Fruit fly (Drosophila melanogaster) whole organism, embryonic: ENCODE measurements around the gene Fbp2.
A peak's percentile ranks its signal among the peaks of the same experiment; 100 is the strongest.

Experiments used
- Atf-2 ChIP-seq: fragments of 200-800 bp; sonication (Bioruptor generic); optimal IDR thresholded peaks from 2 replicates; lab custom pipeline; 2016; ENCODE audit warnings: missing biosample characterization, missing genetic modification characterization
- CG10209 ChIP-seq: fragments of 200-800 bp; sonication (Bioruptor generic); optimal IDR thresholded peaks from 3 replicates; lab custom pipeline; 2017; ENCODE audit warnings: missing biosample characterization, mild to moderate bottlenecking, missing genetic modification characterization, missing genetic modification reagents
- CG10431 ChIP-seq: fragments of 200-800 bp; sonication (Bioruptor generic); optimal IDR thresholded peaks from 3 replicates; lab custom pipeline; 2018; ENCODE audit warnings: missing biosample characterization, mild to moderate bottlenecking, missing genetic modification characterization
- CG10543 ChIP-seq: fragments of 200-800 bp; sonication (Bioruptor generic); optimal IDR thresholded peaks from 3 replicates; lab custom pipeline; 2017; ENCODE audit warnings: missing biosample characterization, mild to moderate bottlenecking, missing genetic modification characterization, moderate library complexity
- CG10979 ChIP-seq: fragments of 200-800 bp; sonication (Bioruptor generic); optimal IDR thresholded peaks from 2 replicates; lab custom pipeline; 2018; ENCODE audit warnings: missing biosample characterization, mild to moderate bottlenecking, missing genetic modification characterization, moderate library complexity
- CG11695 ChIP-seq: fragments of 200-800 bp; sonication (Bioruptor generic); IDR thresholded peaks from 3 replicates; pipeline ENCODE4 v1.3.6; 2022; ENCODE audit warnings: missing biosample characterization, missing genetic modification characterization
- CG12104 ChIP-seq: fragments of 200-800 bp; sonication (Bioruptor generic); optimal IDR thresholded peaks from 3 replicates; lab custom pipeline; 2016; ENCODE audit warnings: missing biosample characterization, missing genetic modification characterization
- CG15011 ChIP-seq: fragments of 200-800 bp; sonication (Bioruptor generic); optimal IDR thresholded peaks from 3 replicates; lab custom pipeline; 2018; ENCODE audit warnings: missing biosample characterization, mild to moderate bottlenecking, missing genetic modification characterization
- CG16779 ChIP-seq: fragments of 200-800 bp; sonication (Bioruptor generic); IDR thresholded peaks from 2 replicates; pipeline ENCODE4 v1.3.6; 2022; ENCODE audit warnings: missing biosample characterization, missing genetic modification characterization
- CG16863 ChIP-seq: fragments of 200-800 bp; sonication (Bioruptor generic); optimal IDR thresholded peaks from 3 replicates; lab custom pipeline; 2016; ENCODE audit warnings: missing biosample characterization, missing genetic modification characterization
- CG17361 ChIP-seq: fragments of 200-800 bp; sonication (Bioruptor generic); IDR thresholded peaks from 3 replicates; pipeline ENCODE4 v1.3.6; 2022; ENCODE audit warnings: missing biosample characterization, missing genetic modification characterization
- CG1832 ChIP-seq: fragments of 200-800 bp; sonication (Bioruptor generic); optimal IDR thresholded peaks from 2 replicates; lab custom pipeline; 2017; ENCODE audit warnings: missing biosample characterization, mild to moderate bottlenecking, missing genetic modification characterization, inconsistent platforms
- CG2889 ChIP-seq: fragments of 200-800 bp; sonication (Bioruptor generic); IDR thresholded peaks from 3 replicates; pipeline ENCODE4 v1.3.6; 2022; ENCODE audit warnings: missing biosample characterization, missing genetic modification characterization
- CG3407 ChIP-seq: fragments of 200-800 bp; sonication (Bioruptor generic); optimal IDR thresholded peaks from 2 replicates; lab custom pipeline; 2018; ENCODE audit warnings: missing biosample characterization, mild to moderate bottlenecking, missing genetic modification characterization
- CG3838 ChIP-seq: fragments of 200-800 bp; sonication (Bioruptor generic); optimal IDR thresholded peaks from 3 replicates; lab custom pipeline; 2016; ENCODE audit warnings: missing biosample characterization, missing genetic modification characterization
- CG4282 ChIP-seq: fragments of 200-800 bp; sonication (Bioruptor generic); optimal IDR thresholded peaks from 2 replicates; lab custom pipeline; 2016; ENCODE audit warnings: missing biosample characterization, missing genetic modification characterization
- CG4617 ChIP-seq: fragments of 200-800 bp; sonication (Bioruptor generic); optimal IDR thresholded peaks from 3 replicates; lab custom pipeline; 2016; ENCODE audit warnings: missing biosample characterization, missing genetic modification characterization, borderline replicate concordance
- CG6175 ChIP-seq: fragments of 200-800 bp; sonication (Bioruptor generic); IDR thresholded peaks from 3 replicates; pipeline ENCODE4 v1.3.6; 2022; ENCODE audit warnings: missing biosample characterization, missing genetic modification characterization
- CG6765 ChIP-seq: fragments of 200-800 bp; sonication (Bioruptor generic); optimal IDR thresholded peaks from 3 replicates; lab custom pipeline; 2017; ENCODE audit warnings: missing biosample characterization, mild to moderate bottlenecking, missing genetic modification characterization
- CG7271 ChIP-seq: fragments of 200-800 bp; sonication (Bioruptor generic); optimal IDR thresholded peaks from 2 replicates; lab custom pipeline; 2018; ENCODE audit warnings: missing biosample characterization, mild to moderate bottlenecking, missing genetic modification characterization, moderate library complexity
- CG7963 ChIP-seq: fragments of 200-800 bp; sonication (Bioruptor generic); IDR thresholded peaks from 3 replicates; pipeline ENCODE4 v1.3.6; 2022; ENCODE audit warnings: missing biosample characterization, missing genetic modification characterization; ENCODE audit not compliant: partially characterized antibody
- CG8290 ChIP-seq, 3 experiments: fragments of 200-800 bp; sonication (Bioruptor generic); optimal IDR thresholded peaks; 2 replicates each; lab custom pipeline; 2016 to 2019; ENCODE audit warnings: missing biosample characterization in 3 of 3, missing genetic modification characterization in 3 of 3, mild to moderate bottlenecking in 2 of 3, moderate library complexity in 1 of 3
- CG9727 ChIP-seq: fragments of 200-800 bp; sonication (Bioruptor generic); optimal IDR thresholded peaks from 3 replicates; lab custom pipeline; 2017; ENCODE audit warnings: missing biosample characterization, mild to moderate bottlenecking, missing genetic modification characterization
- Camta ChIP-seq: fragments of 200-800 bp; sonication (Bioruptor generic); optimal IDR thresholded peaks from 2 replicates; lab custom pipeline; 2016; ENCODE audit warnings: missing biosample characterization, missing genetic modification characterization
- Chrac-16 ChIP-seq: fragments of 200-800 bp; sonication (Bioruptor generic); optimal IDR thresholded peaks from 3 replicates; lab custom pipeline; 2016; ENCODE audit warnings: missing biosample characterization, missing genetic modification characterization
- D ChIP-seq, 2 experiments: fragments of 200-800 bp in 1 of 2; fragments of >200 bp in 1 of 2; sonication (Bioruptor generic) in 1 of 2; optimal IDR thresholded peaks; 2 replicates in 1 of 2; 3 replicates in 1 of 2; lab custom pipeline; 2017; ENCODE audit warnings: mild to moderate bottlenecking in 1 of 2, missing biosample characterization in 1 of 2, missing genetic modification characterization in 1 of 2, missing genetic modification reagents in 1 of 2
- Lpt ChIP-seq: fragments of >200 bp; optimal IDR thresholded peaks from 2 replicates; lab custom pipeline; 2018; ENCODE audit warnings: missing biosample characterization, missing genetic modification characterization
- NK7.1 ChIP-seq: fragments of 200-800 bp; sonication (Bioruptor generic); optimal IDR thresholded peaks from 3 replicates; lab custom pipeline; 2016; ENCODE audit warnings: missing biosample characterization, missing genetic modification characterization
- Tbp ChIP-seq: fragments of >200 bp; optimal IDR thresholded peaks from 2 replicates; lab custom pipeline; 2018; ENCODE audit warnings: missing biosample characterization, missing genetic modification characterization
- ara ChIP-seq: fragments of 200-800 bp; sonication (Bioruptor generic); IDR thresholded peaks from 2 replicates; pipeline ENCODE4 v1.3.6; 2022; ENCODE audit warnings: missing biosample characterization, missing genetic modification characterization
- bcd ChIP-seq: fragments of 200-800 bp; sonication (Bioruptor generic); optimal IDR thresholded peaks from 2 replicates; lab custom pipeline; 2017; ENCODE audit warnings: missing biosample characterization, mild to moderate bottlenecking, missing genetic modification characterization
- cg ChIP-seq: fragments of 200-800 bp; sonication (Bioruptor generic); optimal IDR thresholded peaks from 3 replicates; lab custom pipeline; 2019; ENCODE audit warnings: missing biosample characterization, mild to moderate bottlenecking, missing genetic modification characterization, moderate library complexity
- chm ChIP-seq: fragments of 200-800 bp; sonication (Bioruptor generic); IDR thresholded peaks from 2 replicates; pipeline ENCODE4 v1.3.6; 2022; ENCODE audit warnings: missing biosample characterization, missing genetic modification characterization
- ci ChIP-seq: fragments of 200-800 bp; sonication (Bioruptor generic); IDR thresholded peaks from 3 replicates; pipeline ENCODE4 v1.3.6; 2022; ENCODE audit warnings: missing biosample characterization, missing genetic modification characterization
- crp ChIP-seq, 2 experiments: fragments of 200-800 bp; sonication (Bioruptor generic); optimal IDR thresholded peaks; 2 replicates in 1 of 2; 3 replicates in 1 of 2; lab custom pipeline; 2017; ENCODE audit warnings: missing biosample characterization in 2 of 2, missing genetic modification characterization in 2 of 2, mild to moderate bottlenecking in 1 of 2, moderate library complexity in 1 of 2
- dati ChIP-seq: fragments of 200-800 bp; sonication (Bioruptor generic); IDR thresholded peaks from 2 replicates; pipeline ENCODE4 v1.3.6; 2022; ENCODE audit warnings: missing biosample characterization, missing genetic modification characterization
- dpn ChIP-seq, 2 experiments: fragments of 200-800 bp; sonication (Bioruptor generic); optimal IDR thresholded peaks; 3 replicates each; lab custom pipeline; 2016; ENCODE audit warnings: missing biosample characterization in 2 of 2, missing genetic modification characterization in 2 of 2
- fd3F ChIP-seq: fragments of 200-800 bp; sonication (Bioruptor generic); optimal IDR thresholded peaks from 2 replicates; lab custom pipeline; 2018; ENCODE audit warnings: missing biosample characterization, mild to moderate bottlenecking, missing genetic modification characterization, moderate library complexity
- fd96Cb ChIP-seq: fragments of 200-800 bp; sonication (Bioruptor generic); optimal IDR thresholded peaks from 2 replicates; lab custom pipeline; 2018; ENCODE audit warnings: missing biosample characterization, mild to moderate bottlenecking, missing genetic modification characterization, moderate library complexity
- gcm ChIP-seq: fragments of 200-800 bp; sonication (Bioruptor generic); optimal IDR thresholded peaks from 2 replicates; lab custom pipeline; 2019; ENCODE audit warnings: missing biosample characterization, mild to moderate bottlenecking, missing genetic modification characterization, moderate library complexity
- gcm2 ChIP-seq: fragments of 200-800 bp; sonication (Bioruptor generic); optimal IDR thresholded peaks from 2 replicates; lab custom pipeline; 2016; ENCODE audit warnings: missing biosample characterization, missing genetic modification characterization
- gfzf ChIP-seq: fragments of 200-800 bp; sonication (Bioruptor generic); optimal IDR thresholded peaks from 2 replicates; lab custom pipeline; 2016; ENCODE audit warnings: missing biosample characterization, mild to moderate bottlenecking, missing genetic modification characterization, moderate library complexity
- grau ChIP-seq: fragments of 200-800 bp; optimal IDR thresholded peaks from 3 replicates; lab custom pipeline; 2019; ENCODE audit warnings: missing biosample characterization, mild to moderate bottlenecking, missing genetic modification characterization, moderate library complexity
- gsb ChIP-seq: fragments of 200-800 bp; sonication (Bioruptor generic); IDR thresholded peaks from 2 replicates; pipeline ENCODE4 v1.3.6; 2022; ENCODE audit warnings: missing biosample characterization, missing genetic modification characterization
- jing ChIP-seq: fragments of 200-800 bp; sonication (Bioruptor generic); optimal IDR thresholded peaks from 2 replicates; lab custom pipeline; 2018; ENCODE audit warnings: missing biosample characterization, mild to moderate bottlenecking, missing genetic modification characterization
- pho ChIP-seq: fragments of 200-800 bp; sonication (Bioruptor generic); optimal IDR thresholded peaks from 2 replicates; lab custom pipeline; 2016; ENCODE audit warnings: missing biosample characterization, missing genetic modification characterization
- tll ChIP-seq, 2 experiments: fragments of 200-800 bp in 1 of 2; fragments of >200 bp in 1 of 2; sonication (Bioruptor generic) in 1 of 2; optimal IDR thresholded peaks; 2 replicates each; lab custom pipeline; 2017 to 2019; ENCODE audit warnings: missing biosample characterization in 2 of 2, missing genetic modification characterization in 2 of 2, mild to moderate bottlenecking in 1 of 2, moderate library complexity in 1 of 2
- wor ChIP-seq: fragments of 200-800 bp; sonication (Bioruptor generic); IDR thresholded peaks from 2 replicates; pipeline ENCODE4 v1.3.6; 2022; ENCODE audit warnings: missing biosample characterization, missing genetic modification characterization

The Fbp2 gene

dm6 chr2L:9388013-9388605 is 38.5 kb upstream of the Fbp2 start (continued):
- no peak for TF ChIP-seq CG1832 (GFP tag; lab: Kevin White, UChicago)
- TF ChIP-seq D (optimal IDR thresholded peaks at IDR 0.05; lab: Kevin White, UChicago) = no peak
- TF ChIP-seq D (GFP tag; optimal IDR thresholded peaks at IDR 0.05; lab: Kevin White, UChicago) = no peak
- TF ChIP-seq crp (GFP tag; optimal IDR thresholded peaks at IDR 0.05; lab: Kevin White, UChicago) = peak in 1 of 2 experiments; percentile 14
- peak; percentile 61; the same call in 2 of the 3 replicates for TF ChIP-seq CG11695 (GFP tag; lab: Robert Waterston, UW)
- peak; percentile 25 for TF ChIP-seq CG12104 (GFP tag; lab: Kevin White, UChicago)
- peak; percentile 31 for TF ChIP-seq fd96Cb (tag; lab: Kevin White, UChicago)
- peak; percentile 50 for TF ChIP-seq Atf-2
- no peak for TF ChIP-seq CG10979 (tag; lab: Kevin White, UChicago)
- TF ChIP-seq ara (GFP tag; lab: Robert Waterston, UW) = 0 out of 2 replicates have a peak, but pooled peaks have one; percentile 16
- peak; percentile 57 for TF ChIP-seq CG9727 (GFP tag; lab: Kevin White, UChicago)
- TF ChIP-seq CG4282 (GFP tag; lab: Kevin White, UChicago) = peak; percentile 44
- TF ChIP-seq CG6175 = peak; percentile 51; the same call in 1 of the 3 replicates
- no peak for TF ChIP-seq wor (GFP tag; lab: Robert Waterston, UW)
- TF ChIP-seq CG7963 (GFP tag; lab: Robert Waterston, UW) = no peak
- TF ChIP-seq gcm (GFP tag; lab: Kevin White, UChicago) = no peak
- TF ChIP-seq ci (GFP tag; lab: Robert Waterston, UW) = 0 out of 3 replicates have a peak, but pooled peaks have one; percentile 32
- TF ChIP-seq bcd (GFP tag; lab: Kevin White, UChicago) = peak; percentile 82
- no peak for TF ChIP-seq Tbp (GFP tag; lab: Kevin White, UChicago)
- TF ChIP-seq pho (GFP tag; lab: Kevin White, UChicago) = peak; percentile 80
- TF ChIP-seq Lpt = no peak
- peak; percentile 77 for TF ChIP-seq NK7.1 (GFP tag; lab: Kevin White, UChicago)
- TF ChIP-seq CG10431 (GFP tag; lab: Kevin White, UChicago) = no peak
- TF ChIP-seq gfzf (GFP tag; lab: Kevin White, UChicago) = no peak
- no peak for TF ChIP-seq CG4617 (GFP tag; lab: Kevin White, UChicago)
- TF ChIP-seq gsb (GFP tag; lab: Robert Waterston, UW) = peak; percentile 69
- TF ChIP-seq jing (GFP tag; lab: Kevin White, UChicago) = peak; percentile 12
- peak; percentile 29; the same call in 1 of the 3 replicates for TF ChIP-seq CG17361
- no peak; the same call in 1 of the 2 replicates for TF ChIP-seq chm (GFP tag; lab: Robert Waterston, UW)
- TF ChIP-seq Chrac-16 (GFP tag; lab: Kevin White, UChicago) = peak; percentile 63
- TF ChIP-seq fd3F (GFP tag; lab: Kevin White, UChicago) = peak; percentile 66
- no peak for TF ChIP-seq CG15011 (GFP tag; lab: Kevin White, UChicago)
- TF ChIP-seq CG7271 (tag; lab: Kevin White, UChicago) = no peak
- TF ChIP-seq CG16779 (GFP tag; lab: Robert Waterston, UW) = peak; percentile 29; the same call in 1 of the 2 replicates
- TF ChIP-seq CG10209 (GFP tag; lab: Kevin White, UChicago) = peak; percentile 68
- peak; percentile 76 to 81 for TF ChIP-seq dpn (GFP tag; optimal IDR thresholded peaks at IDR 0.05; lab: Kevin White, UChicago)
- peak; percentile 47 for TF ChIP-seq CG10543 (GFP tag; lab: Kevin White, UChicago)
- no peak for TF ChIP-seq CG8290 (GFP tag; optimal IDR thresholded peaks at IDR 0.05; lab: Kevin White, UChicago)
- TF ChIP-seq CG8290 (tag; optimal IDR thresholded peaks at IDR 0.05; lab: Kevin White, UChicago) = peak in 1 of 2 experiments; percentile 95
- TF ChIP-seq CG16863 (GFP tag; lab: Kevin White, UChicago) = peak; percentile 23
- TF ChIP-seq tll (GFP tag; optimal IDR thresholded peaks at IDR 0.05; lab: Kevin White, UChicago) = no peak
- no peak for TF ChIP-seq CG3838 (GFP tag; lab: Kevin White, UChicago)
- TF ChIP-seq CG6765 (GFP tag; lab: Kevin White, UChicago) = peak; percentile 20
- 0 out of 3 replicates have a peak, but pooled peaks have one; percentile 22 for TF ChIP-seq CG2889 (GFP tag; lab: Robert Waterston, UW)
- TF ChIP-seq cg (GFP tag; lab: Kevin White, UChicago) = no peak
- TF ChIP-seq Camta (GFP tag; lab: Kevin White, UChicago) = peak; percentile 48
- TF ChIP-seq CG3407 (GFP tag; lab: Kevin White, UChicago) = no peak
- TF ChIP-seq gcm2 (GFP tag; lab: Kevin White, UChicago) = peak; percentile 27
- peak; percentile 72 for TF ChIP-seq grau (tag; lab: Kevin White, UChicago)
- TF ChIP-seq dati (GFP tag; lab: Robert Waterston, UW) = no peak
